Fruit fly (Drosophila melanogaster): Measurements from ENCODE around the gene Cbs.

Cbs gene

DNA sequence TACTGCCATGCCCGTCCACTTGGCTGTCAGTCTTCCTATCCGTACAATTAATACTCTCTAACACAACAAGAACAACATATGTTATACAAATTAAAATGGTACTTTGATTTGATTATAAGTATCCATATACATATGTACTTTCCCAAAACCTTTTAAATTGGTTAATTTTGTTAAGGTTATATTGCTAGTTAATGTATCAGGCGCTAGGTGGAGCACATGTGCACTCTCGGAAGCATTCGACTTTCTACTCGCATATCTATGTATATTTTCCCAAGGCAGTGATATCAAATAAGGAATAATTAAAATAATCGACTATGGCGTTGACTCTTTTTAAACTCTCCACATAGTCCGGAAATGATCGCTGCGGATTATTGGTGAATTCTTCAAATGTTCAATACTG, 27.4 kb upstream of the Cbs start:
- TF ChIP-seq ro (GFP tag; IDR thresholded peaks at IDR 0.05) (no peak), CTCF (GFP tag; optimal IDR thresholded peaks at IDR 0.05) (peak; percentile 67), sens (GFP tag) (peak; percentile 12), Ets65A (GFP tag) (peak; percentile 82), Sry-δ (GFP tag; optimal IDR thresholded peaks at IDR 0.05) (no peak), seq (GFP tag; IDR thresholded peaks at IDR 0.05) (no peak), CG1529 (GFP tag; optimal IDR thresholded peaks at IDR 0.05) (peak; percentile 8)

DNA sequence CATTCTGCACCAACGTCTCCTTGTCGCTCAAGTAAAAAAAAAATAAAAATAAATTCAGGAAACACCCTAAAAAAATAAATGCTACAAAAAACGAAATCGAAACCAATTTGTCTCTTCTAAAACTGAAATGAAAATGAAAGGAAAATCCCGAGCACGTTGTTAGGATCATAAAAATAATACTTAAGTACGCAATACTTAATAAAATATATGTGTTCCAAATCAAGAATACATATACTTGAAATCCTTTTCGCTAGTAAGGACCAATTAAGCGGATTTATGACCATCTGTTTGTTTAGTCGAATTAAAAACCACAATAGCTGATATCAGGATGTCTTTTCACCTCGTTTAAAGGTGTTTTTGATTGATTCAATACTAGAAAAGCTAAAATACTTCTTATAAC, 19.1 kb upstream of the Cbs start, which contains the start of gene r-cup:
Gene r-cup (minus strand): TSS at position 101 of the 400 bp plus-strand sequence.
- no peak for TF ChIP-seq CG12942 (GFP tag; optimal IDR thresholded peaks at IDR 0.05)
- TF ChIP-seq CG17912 (GFP tag; optimal IDR thresholded peaks at IDR 0.05), result no peak
- no peak for TF ChIP-seq Poxn (GFP tag; IDR thresholded peaks at IDR 0.05)
- TF ChIP-seq CG4404 (GFP tag; IDR thresholded peaks at IDR 0.05), result no peak
- no peak for TF ChIP-seq gro (GFP tag; optimal IDR thresholded peaks at IDR 0.05)
- TF ChIP-seq tna (GFP tag; IDR thresholded peaks at IDR 0.05; ENCODE audit: partially characterized antibody), result no peak
- no peak for TF ChIP-seq cad (GFP tag; optimal IDR thresholded peaks at IDR 0.05)
- no peak for TF ChIP-seq kay (GFP tag; optimal IDR thresholded peaks at IDR 0.05)
- TF ChIP-seq tll (GFP tag; optimal IDR thresholded peaks at IDR 0.05), result no peak
- TF ChIP-seq CG13424 (tag; optimal IDR thresholded peaks at IDR 0.05), result no peak

- TF ChIP-seq jing (GFP tag; optimal IDR thresholded peaks at IDR 0.05) (no peak), CG12942 (GFP tag; optimal IDR thresholded peaks at IDR 0.05) (no peak), Lpt (GFP tag; optimal IDR thresholded peaks at IDR 0.05) (no peak), CG34422 (GFP tag; IDR thresholded peaks at IDR 0.05) (0 out of 3 replicates have a peak, but pooled peaks have one; percentile 26), CG18476 (GFP tag; optimal IDR thresholded peaks at IDR 0.05) (peak; percentile 3), amos (GFP tag; IDR thresholded peaks at IDR 0.05; ENCODE audit: partially characterized antibody) (peak; percentile 51; the same call in 1 of the 2 replicates), E2f1 (GFP tag; IDR thresholded peaks at IDR 0.05) (no peak), CG13424 (tag; optimal IDR thresholded peaks at IDR 0.05) (no peak), Hmx (GFP tag; optimal IDR thresholded peaks at IDR 0.05) (no peak), prd (optimal IDR thresholded peaks at IDR 0.05) (no peak), prd (GFP tag; IDR thresholded peaks at IDR 0.05) (no peak), CG7963 (GFP tag; IDR thresholded peaks at IDR 0.05; ENCODE audit: partially characterized antibody) (no peak), NC2α (GFP tag; optimal IDR thresholded peaks at IDR 0.05) (no peak), sob (GFP tag; IDR thresholded peaks at IDR 0.05) (peak; percentile 35), ind (GFP tag; optimal IDR thresholded peaks at IDR 0.05) (no peak), nerfin-1 (tag; optimal IDR thresholded peaks at IDR 0.05) (no peak), Kr (GFP tag; optimal IDR thresholded peaks at IDR 0.05) (no peak), nau (GFP tag; optimal IDR thresholded peaks at IDR 0.05) (no peak), CG9797 (GFP tag; optimal IDR thresholded peaks at IDR 0.05) (peak; percentile 65), Antp (GFP tag; optimal IDR thresholded peaks at IDR 0.05) (no peak), Oli (tag; optimal IDR thresholded peaks at IDR 0.05) (no peak), CG8924 (tag; optimal IDR thresholded peaks at IDR 0.05) (no peak), Hr3 (GFP tag; optimal IDR thresholded peaks at IDR 0.05) (no peak), grn (GFP tag; optimal IDR thresholded peaks at IDR 0.05) (peak; percentile 80), CG8089 (GFP tag; optimal IDR thresholded peaks at IDR 0.05) (no peak), CG4404 (GFP tag; IDR thresholded peaks at IDR 0.05) (no peak), CG10366 (GFP tag; IDR thresholded peaks at IDR 0.05) (no peak), otp (GFP tag; IDR thresholded peaks at IDR 0.05) (no peak), CG1602 (GFP tag; optimal IDR thresholded peaks at IDR 0.05) (no peak), esg (GFP tag; conservative IDR thresholded peaks at IDR 0.05) (no peak), CG31441 (GFP tag; IDR thresholded peaks at IDR 0.05) (peak; percentile 38; the same call in 1 of the 2 replicates), CG33557 (GFP tag; optimal IDR thresholded peaks at IDR 0.05) (no peak), CG3407 (GFP tag; optimal IDR thresholded peaks at IDR 0.05) (no peak), Abd-B (GFP tag; optimal IDR thresholded peaks at IDR 0.05) (no peak), CG31224 (GFP tag; IDR thresholded peaks at IDR 0.05) (no peak)
These were observed 16.9 kb upstream of the Cbs start, which contains the start of gene CG1532 for dm6 chrX:21027929-21028575. CG1532 (minus strand) TSS chrX:21028361.

All from whole organism, embryonic.